Worm (Caenorhabditis elegans) whole organism, L3 larva: ENCODE measurements around the gene F19C7.4.

Experiments used
- ceh-82 ChIP-seq: fragments of 150-350 bp; optimal IDR thresholded peaks from 2 replicates; lab custom pipeline; 2014; ENCODE audit warnings: missing biosample characterization, missing genetic modification characterization
- unc-62 ChIP-seq: fragments of 150-350 bp; sonication (generic microtip); optimal IDR thresholded peaks from 4 replicates; lab custom pipeline; 2014; ENCODE audit warnings: missing biosample characterization, missing genetic modification reagents, missing genetic modification characterization
- zag-1 ChIP-seq: fragments of 150-350 bp; optimal IDR thresholded peaks from 2 replicates; lab custom pipeline; 2014; ENCODE audit warnings: missing biosample characterization, missing genetic modification characterization
- ztf-11 ChIP-seq: fragments of 150-350 bp; optimal IDR thresholded peaks from 2 replicates; lab custom pipeline; 2014; ENCODE audit warnings: missing biosample characterization, missing genetic modification characterization

ce11 chrIV:4587532-4587931, 15.1 kb upstream of the F19C7.4 start:
- TF ChIP-seq ceh-82 (tag; lab: Kevin White, UChicago): no peak
- no peak for TF ChIP-seq unc-62
- TF ChIP-seq zag-1: no peak
- no peak for TF ChIP-seq ztf-11
